4 worm cellular contexts compared by ENCODE assay signal in the genomic region with DNA sequence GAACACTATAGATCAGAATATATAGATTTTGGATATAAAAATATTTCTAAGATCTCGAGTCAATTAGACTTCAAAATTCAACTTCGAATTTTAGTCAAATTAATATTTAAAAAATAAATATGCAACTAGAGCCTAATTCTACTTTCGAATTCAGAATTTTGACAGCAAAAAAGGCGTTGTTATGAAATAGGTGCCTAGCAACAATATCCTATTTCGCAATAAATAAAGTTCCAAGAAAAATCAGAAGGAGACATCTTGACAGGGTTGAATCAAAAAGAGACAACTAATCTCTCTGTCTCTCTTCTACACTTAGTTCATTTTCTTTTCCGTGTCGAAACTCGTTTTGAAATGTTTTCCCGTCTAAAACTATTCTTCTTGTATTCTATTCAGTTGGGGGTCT.
A peak's percentile ranks its signal among the peaks of the same experiment; 100 is the strongest.
TF ChIP-seq lines count a peak whose summit lies in the region.

No protein-coding gene starts in this region.

TF ChIP-seq in whole organism, L1 larva, 84 proteins besides CTCF, POLR2A, EP300 and RAD21 (continues in another document):
- TF ChIP-seq nhr-71 (tag; optimal IDR thresholded peaks at IDR 0.05; lab: Kevin White, UChicago) (peak; percentile 2), vab-15 (tag; optimal IDR thresholded peaks at IDR 0.05; lab: Kevin White, UChicago) (no peak), C16A3.4 (tag; optimal IDR thresholded peaks at IDR 0.05; lab: Kevin White, UChicago) (no peak), dpl-1 (GFP tag; optimal IDR thresholded peaks at IDR 0.05; lab: Kevin White, UChicago) (no peak), lsy-2 (tag; optimal IDR thresholded peaks at IDR 0.05; lab: Kevin White, UChicago) (peak in 1 of 2 experiments; percentile 19), skn-1 (tag; optimal IDR thresholded peaks at IDR 0.05; lab: Kevin White, UChicago) (peak; percentile 59), mab-9 (GFP tag; IDR thresholded peaks at IDR 0.05; lab: Robert Waterston, UW) (no peak), fkh-8 (tag; optimal IDR thresholded peaks at IDR 0.05; lab: Kevin White, UChicago) (no peak), rnt-1 (tag; optimal IDR thresholded peaks at IDR 0.05; lab: Kevin White, UChicago) (no peak), lin-15B (tag; optimal IDR thresholded peaks at IDR 0.05; lab: Kevin White, UChicago) (no peak), pqm-1 (tag; optimal IDR thresholded peaks at IDR 0.05; lab: Kevin White, UChicago) (no peak), elt-2 (tag; optimal IDR thresholded peaks at IDR 0.05; lab: Kevin White, UChicago) (no peak), lin-14 (GFP tag; optimal IDR thresholded peaks at IDR 0.05; lab: Kevin White, UChicago) (peak; percentile 41), snpc-4 (tag; optimal IDR thresholded peaks at IDR 0.05; lab: Kevin White, UChicago) (no peak), snu-23 (GFP tag; optimal IDR thresholded peaks at IDR 0.05; lab: Kevin White, UChicago) (no peak), sup-37 (GFP tag; optimal IDR thresholded peaks at IDR 0.05; lab: Kevin White, UChicago) (no peak), aha-1 (tag; optimal IDR thresholded peaks at IDR 0.05; lab: Kevin White, UChicago) (no peak), unc-62 (GFP tag; optimal IDR thresholded peaks at IDR 0.05; lab: Kevin White, UChicago) (no peak), blmp-1 (tag; optimal IDR thresholded peaks at IDR 0.05; lab: Kevin White, UChicago) (peak; percentile 34), jun-1 (tag; optimal IDR thresholded peaks at IDR 0.05; lab: Kevin White, UChicago) (no peak), nhr-28 (tag; optimal IDR thresholded peaks at IDR 0.05; lab: Kevin White, UChicago) (no peak), unc-30 (tag; optimal IDR thresholded peaks at IDR 0.05; lab: Kevin White, UChicago) (no peak), xbp-1 (tag; optimal IDR thresholded peaks at IDR 0.05; lab: Kevin White, UChicago) (no peak)

TF ChIP-seq in whole organism, L2 larva, 48 proteins besides CTCF, POLR2A, EP300 and RAD21:
- peak; percentile 16 for TF ChIP-seq nhr-25 (tag; optimal IDR thresholded peaks at IDR 0.05; lab: Kevin White, UChicago)
- TF ChIP-seq nhr-129 (tag; optimal IDR thresholded peaks at IDR 0.05; lab: Kevin White, UChicago): no peak
TF ChIP-seq in whole organism, L2 larva: peak in this region for 1.

TF ChIP-seq in whole organism, L3 larva, 47 proteins besides CTCF, POLR2A, EP300 and RAD21:
- no peak for TF ChIP-seq unc-62 (GFP tag; optimal IDR thresholded peaks at IDR 0.05; lab: Kevin White, UChicago)
- peak; percentile 1 for TF ChIP-seq nhr-25 (tag; optimal IDR thresholded peaks at IDR 0.05; lab: Kevin White, UChicago)
- TF ChIP-seq pqm-1 (tag; optimal IDR thresholded peaks at IDR 0.05; lab: Kevin White, UChicago): no peak
- TF ChIP-seq fkh-10 (GFP tag; optimal IDR thresholded peaks at IDR 0.05; lab: Kevin White, UChicago): no peak
- TF ChIP-seq nhr-76 (tag; optimal IDR thresholded peaks at IDR 0.05; lab: Kevin White, UChicago): no peak
- TF ChIP-seq nhr-23 (tag; optimal IDR thresholded peaks at IDR 0.05; lab: Kevin White, UChicago): peak; percentile 17

TF ChIP-seq in whole organism, young adult, 124 proteins besides CTCF, POLR2A, EP300 and RAD21:
- peak; percentile 61; the same call in 1 of the 2 replicates for TF ChIP-seq cebp-1 (GFP tag; IDR thresholded peaks at IDR 0.05; lab: Robert Waterston, UW)
- TF ChIP-seq cebp-1 (tag; optimal IDR thresholded peaks at IDR 0.05; lab: Kevin White, UChicago): peak; percentile 96
- TF ChIP-seq rec-8 (tag; optimal IDR thresholded peaks at IDR 0.05; lab: Kevin White, UChicago): no peak
